Fruit fly (Drosophila melanogaster): ENCODE measurements around the gene CG31898.

Gene CG31898

DNA sequence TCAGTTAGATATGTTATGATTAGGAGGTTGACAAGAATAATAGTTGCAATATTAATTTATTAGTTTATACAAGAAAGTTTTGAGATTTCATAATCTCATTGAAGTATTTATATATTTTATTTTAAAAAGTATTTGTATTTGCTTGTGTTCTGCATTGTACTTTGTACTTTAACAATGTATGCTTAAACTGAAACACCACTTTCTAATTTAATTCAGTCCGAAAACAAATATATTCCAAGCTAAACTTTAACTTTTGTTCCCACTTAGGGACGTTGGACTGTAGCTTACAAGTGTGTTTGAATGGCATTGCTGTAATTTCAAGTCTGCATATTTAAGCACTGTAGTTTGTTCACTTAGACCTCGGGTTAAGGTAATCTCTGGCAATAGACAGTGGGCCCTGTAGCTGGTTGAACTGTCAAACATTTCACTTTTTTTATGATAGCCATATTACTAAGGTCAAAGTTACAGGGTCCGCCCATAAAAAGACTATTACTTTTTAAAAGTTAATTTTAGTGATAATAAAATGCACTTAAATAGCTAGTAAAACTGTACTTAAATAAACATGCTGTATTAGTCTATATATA lies 28.8 kb upstream of the CG31898 start:
- TF ChIP-seq CG17801 (GFP tag; optimal IDR thresholded peaks at IDR 0.05; ENCODE audit: partially characterized antibody) = peak; percentile 49

DNA sequence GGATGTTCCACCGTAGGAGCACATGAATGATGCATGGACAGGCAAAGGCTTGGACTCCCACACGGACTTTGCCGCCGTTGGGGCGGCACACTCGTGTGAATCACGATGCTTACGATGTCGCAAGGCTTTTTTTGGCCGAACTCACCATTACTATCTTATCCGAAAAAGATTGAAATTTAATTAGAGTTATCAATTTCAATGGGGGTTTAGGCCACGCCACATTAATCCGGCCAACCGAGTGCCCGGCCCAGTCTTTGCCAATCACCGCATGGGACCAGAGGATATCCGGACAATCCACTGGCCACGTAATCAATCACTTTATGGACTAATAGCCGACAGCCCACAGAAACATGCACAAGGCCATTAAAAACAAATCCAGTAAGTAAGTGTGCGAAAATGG lies 28.0 kb upstream of the CG31898 start:
- no peak for TF ChIP-seq CG17801 (GFP tag; optimal IDR thresholded peaks at IDR 0.05; ENCODE audit: partially characterized antibody)

- TF ChIP-seq CG17801 (GFP tag; optimal IDR thresholded peaks at IDR 0.05; ENCODE audit: partially characterized antibody) = peak; percentile 12
Observed at dm6 chr2L:8374235-8374634, 26.0 kb upstream of the CG31898 start, which contains the start of gene Wdr82. Gene Wdr82, plus strand, starts transcription at chr2L:8374461.

DNA sequence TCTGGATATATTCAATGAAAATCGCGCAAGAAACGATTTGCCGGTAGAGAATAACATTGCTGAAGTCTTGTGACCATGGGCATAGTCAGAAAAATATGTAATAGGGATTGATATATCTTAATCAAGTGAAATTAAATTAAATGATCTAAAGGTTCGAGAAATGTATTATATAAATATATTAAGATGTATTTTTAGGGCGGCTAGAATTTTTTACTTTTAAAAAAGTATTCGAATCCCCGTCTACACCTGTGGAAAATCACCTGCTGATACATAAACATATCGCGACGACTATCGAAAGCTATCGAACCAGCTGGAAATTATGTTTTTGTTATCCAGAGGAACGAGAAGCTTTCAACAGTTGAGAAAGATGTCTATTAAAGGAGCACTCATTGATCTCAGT lies 23.5 kb upstream of the CG31898 start, which contains the start of the genes CG13390 and CG17294:
Gene CG13390, minus strand, starts transcription at position 81 of the 400 bp plus-strand sequence.
Gene CG17294, plus strand, starts transcription at position 319 of the 400 bp plus-strand sequence.
- peak; percentile 100 for TF ChIP-seq CG17801 (GFP tag; optimal IDR thresholded peaks at IDR 0.05; ENCODE audit: partially characterized antibody)

DNA sequence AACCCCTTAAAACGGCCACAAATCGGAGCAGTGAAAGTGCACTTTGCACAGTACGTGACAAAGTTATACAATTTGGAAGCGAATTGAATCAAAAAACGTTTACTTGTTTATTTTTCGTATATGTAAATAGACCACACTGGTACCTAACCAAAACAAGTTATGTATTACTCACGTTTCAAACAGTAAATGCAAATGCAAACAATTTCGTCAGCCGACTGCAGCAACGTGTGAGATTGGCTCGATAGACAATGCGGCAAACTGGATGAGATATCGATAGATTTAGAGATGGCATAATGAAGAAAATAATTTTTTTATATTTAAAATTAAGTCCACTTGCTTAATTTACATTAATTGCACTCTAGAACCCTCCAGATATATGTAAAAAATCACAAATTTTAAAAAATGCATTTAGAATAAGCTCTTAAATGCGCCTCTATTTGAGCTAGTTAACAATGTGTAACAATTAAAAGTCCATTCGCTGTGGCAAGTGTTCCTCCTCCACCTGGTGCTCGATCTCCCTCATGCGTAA lies 18.6 kb upstream of the CG31898 start, which contains the start of gene AlaRS:
Gene AlaRS, minus strand, starts transcription at position 257 of the 529 bp plus-strand sequence.
- TF ChIP-seq CG17801 (GFP tag; optimal IDR thresholded peaks at IDR 0.05; ENCODE audit: partially characterized antibody) = peak; percentile 72

DNA sequence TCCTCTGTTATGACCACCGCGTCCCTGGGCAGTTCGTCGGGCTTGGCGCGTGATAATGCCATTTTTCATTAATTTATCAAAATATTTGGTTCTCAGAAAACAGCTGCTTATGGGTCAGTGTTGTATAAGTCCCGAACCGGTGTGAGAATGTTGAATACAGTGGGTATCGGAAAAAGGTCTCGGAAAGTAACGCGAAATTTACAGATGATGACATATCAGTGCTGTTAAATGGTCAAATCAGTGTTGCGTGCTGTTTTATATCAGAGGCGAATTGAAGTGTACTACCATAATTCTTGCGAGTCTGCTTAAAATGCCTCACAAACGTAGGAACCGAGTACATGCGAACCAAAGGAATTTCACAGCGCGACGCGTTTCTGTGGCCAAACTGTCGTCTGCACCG lies 17.6 kb upstream of the CG31898 start, which contains the start of the genes CG13392 and Rcd4:
Gene CG13392, minus strand, starts transcription at position 162 of the 400 bp plus-strand sequence.
Gene Rcd4, plus strand, starts transcription at position 216 of the 400 bp plus-strand sequence.
- TF ChIP-seq CG17801 (GFP tag; optimal IDR thresholded peaks at IDR 0.05; ENCODE audit: partially characterized antibody) = peak; percentile 63

- peak; percentile 98 for TF ChIP-seq CG17801 (GFP tag; optimal IDR thresholded peaks at IDR 0.05; ENCODE audit: partially characterized antibody)
Observed at dm6 chr2L:8384108-8384601, 16.1 kb upstream of the CG31898 start, which contains the start of the genes Dad1 and CG13384. Gene Dad1, minus strand, starts transcription at chr2L:8384137. Gene CG13384, plus strand, starts transcription at chr2L:8384455.

- TF ChIP-seq CG17801 (GFP tag; optimal IDR thresholded peaks at IDR 0.05; ENCODE audit: partially characterized antibody) = no peak
Observed at dm6 chr2L:8384985-8385519, 15.2 kb upstream of the CG31898 start.

DNA sequence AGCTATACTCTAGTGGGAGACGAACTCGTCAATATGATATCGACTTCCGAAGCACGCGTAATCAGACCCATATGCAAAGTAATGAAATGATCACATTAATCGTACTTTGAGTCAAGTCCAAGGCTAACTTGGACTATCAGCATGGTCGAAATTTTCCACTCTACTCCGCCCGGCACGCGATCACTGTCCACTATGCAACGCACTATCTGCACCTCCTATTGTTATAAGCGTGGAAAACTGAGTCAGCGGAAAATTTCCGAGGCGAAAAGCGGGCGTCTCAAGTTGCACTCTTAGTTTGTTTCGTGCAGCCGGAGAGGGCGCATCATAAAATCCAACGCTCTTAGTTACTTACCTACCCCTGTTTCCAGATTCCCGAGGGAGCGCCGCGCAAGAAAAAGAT lies 14.4 kb upstream of the CG31898 start:
- TF ChIP-seq CG17801 (GFP tag; optimal IDR thresholded peaks at IDR 0.05; ENCODE audit: partially characterized antibody) = no peak

- no peak for TF ChIP-seq CG17801 (GFP tag; optimal IDR thresholded peaks at IDR 0.05; ENCODE audit: partially characterized antibody)
Observed at dm6 chr2L:8389231-8389630, 11.0 kb upstream of the CG31898 start, which contains the start of gene CG42819. Gene CG42819, minus strand, starts transcription at chr2L:8389331.

DNA sequence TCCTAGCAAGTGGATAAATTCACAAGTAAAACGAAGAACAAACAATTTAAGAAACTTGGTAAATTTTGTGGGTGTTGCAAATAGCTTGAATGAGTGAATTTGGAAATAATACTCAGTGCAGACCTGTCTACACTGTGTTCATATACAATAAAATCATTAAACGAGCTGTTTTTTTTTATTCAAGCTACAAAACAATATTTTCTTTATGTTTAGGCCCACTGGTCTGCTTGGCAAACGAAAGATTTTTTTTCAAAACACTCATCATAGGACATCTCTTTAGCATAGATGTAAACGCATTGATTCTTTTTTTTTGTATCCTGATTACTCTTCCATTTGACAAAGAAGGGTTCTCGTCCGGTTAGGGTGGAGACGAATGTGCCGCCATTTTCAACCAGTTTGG lies 7.9 kb upstream of the CG31898 start, which contains the start of gene CG42820:
Gene CG42820, minus strand, starts transcription at position 101 of the 400 bp plus-strand sequence.
- TF ChIP-seq CG17801 (GFP tag; optimal IDR thresholded peaks at IDR 0.05; ENCODE audit: partially characterized antibody) = no peak

- no peak for TF ChIP-seq CG17801 (GFP tag; optimal IDR thresholded peaks at IDR 0.05; ENCODE audit: partially characterized antibody)
Observed at dm6 chr2L:8393122-8393521, 7.1 kb upstream of the CG31898 start, which contains the start of gene Acp29AB. Gene Acp29AB, minus strand, starts transcription at chr2L:8393222.

DNA sequence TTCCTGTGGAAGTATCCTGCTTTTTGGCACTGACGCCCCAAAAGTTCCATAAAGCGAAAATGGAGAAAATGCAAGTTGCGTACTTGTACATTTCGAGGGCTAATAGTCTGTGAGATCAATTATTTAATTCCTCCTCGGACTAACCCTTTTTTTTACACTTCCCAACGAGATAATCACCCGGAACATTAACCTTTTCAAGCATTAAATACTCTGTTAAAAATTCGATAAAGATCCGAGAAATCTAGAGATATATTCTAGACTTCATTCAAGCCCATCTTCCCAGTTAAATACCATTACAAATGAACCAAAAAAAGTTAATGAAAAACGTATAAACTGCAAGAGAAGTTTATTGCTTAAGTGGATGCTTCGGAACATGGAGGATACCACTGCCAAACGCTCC lies 6.0 kb upstream of the CG31898 start, which contains the start of gene lectin-29Ca:
Gene lectin-29Ca, minus strand, starts transcription at position 101 of the 400 bp plus-strand sequence.
- no peak for TF ChIP-seq CG17801 (GFP tag; optimal IDR thresholded peaks at IDR 0.05; ENCODE audit: partially characterized antibody)

DNA sequence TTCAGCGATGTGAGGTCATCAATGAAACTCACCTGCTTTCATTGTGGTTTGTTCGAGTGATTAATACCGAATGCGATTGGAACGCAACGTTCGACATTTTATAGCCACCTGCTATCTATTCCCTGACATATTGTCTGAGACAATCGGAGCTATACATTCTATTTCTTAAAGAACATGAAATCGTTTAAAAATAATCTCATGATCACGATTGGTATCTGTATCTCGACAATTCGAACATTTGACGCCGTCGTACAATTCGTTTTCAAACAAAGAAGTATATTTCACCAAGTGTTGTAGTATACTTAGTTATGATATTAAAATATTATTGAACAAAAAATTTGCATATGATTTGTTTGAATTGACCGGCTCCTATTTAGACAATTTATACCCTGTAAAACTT lies 5.4 kb upstream of the CG31898 start, which contains the start of gene Peritrophin-15b:
Gene Peritrophin-15b, minus strand, starts transcription at position 101 of the 400 bp plus-strand sequence.
- TF ChIP-seq CG17801 (GFP tag; optimal IDR thresholded peaks at IDR 0.05; ENCODE audit: partially characterized antibody) = no peak

DNA sequence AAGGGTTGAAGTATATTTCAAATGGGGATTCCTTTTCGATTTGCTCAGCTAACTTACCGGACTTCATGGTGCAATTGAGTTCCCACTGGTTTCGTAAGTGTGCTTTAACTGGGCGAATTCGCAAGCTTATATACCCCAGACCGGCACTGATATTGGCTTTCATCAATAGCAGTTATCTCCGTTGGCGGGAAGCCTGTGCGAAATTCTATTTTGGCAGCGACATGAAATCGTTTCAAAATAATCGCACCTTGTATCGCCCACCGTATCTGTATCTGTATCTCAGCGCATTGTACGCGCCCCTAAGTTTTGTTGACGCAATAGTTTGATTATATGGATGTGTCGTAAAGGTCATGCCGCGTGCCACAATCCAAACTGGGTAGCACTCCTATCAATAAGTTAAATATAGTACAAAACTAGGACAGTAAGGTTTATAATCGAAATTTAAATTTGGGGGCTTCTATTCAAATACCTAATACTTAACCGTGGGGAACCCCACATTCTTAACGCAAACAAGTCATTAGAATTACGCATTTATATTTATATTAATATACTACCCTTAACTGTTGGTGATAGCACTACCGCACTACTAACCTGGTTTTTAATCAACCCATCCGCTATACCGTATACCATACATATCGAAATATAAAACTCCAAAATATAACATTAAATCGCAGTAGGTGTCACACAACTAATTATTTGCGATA lies 4.1 kb upstream of the CG31898 start, which contains the start of the genes Peritrophin-15a and CG13385:
Gene Peritrophin-15a, minus strand, starts transcription at position 101 of the 704 bp plus-strand sequence.
Gene CG13385, plus strand, starts transcription at position 654 of the 704 bp plus-strand sequence.
- no peak for TF ChIP-seq CG17801 (GFP tag; optimal IDR thresholded peaks at IDR 0.05; ENCODE audit: partially characterized antibody)

Measured in ovary, adult (tissue).